In the genomic region with DNA sequence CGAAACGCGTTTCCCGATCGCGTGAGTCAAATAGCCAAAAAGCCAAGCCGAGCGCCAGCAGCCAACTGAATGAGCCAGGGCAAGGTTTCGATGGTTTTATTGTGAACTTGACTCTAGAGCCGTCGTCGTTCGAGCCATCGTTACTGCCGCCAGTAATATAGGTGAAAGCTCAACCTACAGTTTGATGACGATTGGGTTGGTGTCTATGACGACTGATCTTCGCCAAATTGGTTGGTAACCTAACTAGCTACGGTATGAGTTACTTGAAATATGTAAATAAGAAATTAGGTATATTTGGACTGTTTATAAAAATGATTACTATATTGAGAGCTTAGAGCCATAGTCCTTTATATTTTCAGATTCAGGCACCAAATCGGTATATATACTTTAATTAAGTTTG, we compare ENCODE assay signal across 2 fruit fly cellular contexts.
TF ChIP-seq lines count a peak whose summit lies in the region.

A gene (minus strand): TSS at position 72 of the 400 bp plus-strand sequence.

- no peak for TF ChIP-seq CTCF in whole organism, embryonic (GFP tag; optimal IDR thresholded peaks at IDR 0.05; lab: Kevin White, UChicago)

TF ChIP-seq in whole organism, embryonic, 481 proteins besides CTCF, POLR2A, EP300 and RAD21:
- TF ChIP-seq Jarid2 (GFP tag; optimal IDR thresholded peaks at IDR 0.05; lab: Kevin White, UChicago) (peak; percentile 39), CG7271 (tag; optimal IDR thresholded peaks at IDR 0.05; lab: Kevin White, UChicago) (no peak), CG5953 (GFP tag; IDR thresholded peaks at IDR 0.05; lab: Robert Waterston, UW) (no peak), gce (GFP tag; IDR thresholded peaks at IDR 0.05; lab: Robert Waterston, UW) (no peak), Ets97D (GFP tag; optimal IDR thresholded peaks at IDR 0.05; lab: Kevin White, UChicago) (no peak), tin (GFP tag; optimal IDR thresholded peaks at IDR 0.05; lab: Kevin White, UChicago) (no peak), CG12769 (tag; optimal IDR thresholded peaks at IDR 0.05; lab: Kevin White, UChicago) (peak; percentile 78), cas (GFP tag; IDR thresholded peaks at IDR 0.05; lab: Robert Waterston, UW) (no peak), CG17328 (GFP tag; IDR thresholded peaks at IDR 0.05; lab: Robert Waterston, UW) (no peak), tio (GFP tag; optimal IDR thresholded peaks at IDR 0.05; lab: Kevin White, UChicago) (no peak), Drgx (GFP tag; IDR thresholded peaks at IDR 0.05; lab: Robert Waterston, UW) (no peak), stwl (tag; optimal IDR thresholded peaks at IDR 0.05; lab: Kevin White, UChicago) (peak; percentile 32), CG17361 (GFP tag; IDR thresholded peaks at IDR 0.05; lab: Robert Waterston, UW) (no peak), CG16813 (GFP tag; IDR thresholded peaks at IDR 0.05; lab: Robert Waterston, UW; ENCODE audit: partially characterized antibody) (no peak), CG6654 (GFP tag; optimal IDR thresholded peaks at IDR 0.05; lab: Kevin White, UChicago) (peak; percentile 98), Hr78 (GFP tag; optimal IDR thresholded peaks at IDR 0.05; lab: Kevin White, UChicago) (no peak), zf30C (GFP tag; optimal IDR thresholded peaks at IDR 0.05; lab: Kevin White, UChicago) (no peak), CG10565 (GFP tag; optimal IDR thresholded peaks at IDR 0.05; lab: Kevin White, UChicago) (no peak), knrl (GFP tag; IDR thresholded peaks at IDR 0.05; lab: Robert Waterston, UW; ENCODE audit: partially characterized antibody) (0 out of 3 replicates have a peak, but pooled peaks have one; percentile 26), CG7357 (GFP tag; IDR thresholded peaks at IDR 0.05; lab: Robert Waterston, UW) (no peak), crc (GFP tag; optimal IDR thresholded peaks at IDR 0.05; lab: Kevin White, UChicago) (no peak), hb (GFP tag; IDR thresholded peaks at IDR 0.05; lab: Robert Waterston, UW; ENCODE audit: partially characterized antibody) (no peak), her (GFP tag; optimal IDR thresholded peaks at IDR 0.05; lab: Kevin White, UChicago) (no peak), CG42726 (GFP tag; IDR thresholded peaks at IDR 0.05; lab: Robert Waterston, UW; ENCODE audit: partially characterized antibody) (peak; percentile 11; the same call in 1 of the 2 replicates), Dek (tag; optimal IDR thresholded peaks at IDR 0.05; lab: Kevin White, UChicago) (no peak), CG8765 (GFP tag; IDR thresholded peaks at IDR 0.05; lab: Robert Waterston, UW) (no peak), HLH4C (GFP tag; IDR thresholded peaks at IDR 0.05; lab: Robert Waterston, UW; ENCODE audit: partially characterized antibody) (0 out of 3 replicates have a peak, but pooled peaks have one; percentile 20), cad (GFP tag; optimal IDR thresholded peaks at IDR 0.05; lab: Kevin White, UChicago) (peak; percentile 29)

TF ChIP-seq in whole organism, wandering third instar larva, 38 proteins besides CTCF, POLR2A, EP300 and RAD21:
- TF ChIP-seq pan (optimal IDR thresholded peaks at IDR 0.05; lab: Kevin White, UChicago) (no peak), fru (GFP tag; optimal IDR thresholded peaks at IDR 0.05; lab: Kevin White, UChicago) (peak; percentile 42)
